Fruit fly (Drosophila melanogaster) whole organism, embryonic: ENCODE results near the gene Sf3b2.

ENCODE experiments used
- Ada2b ChIP-seq: fragments of 200-800 bp; sonication (Bioruptor generic); IDR thresholded peaks from 2 replicates; pipeline ENCODE4 v1.3.6; 2022; ENCODE audit warnings: missing biosample characterization, missing genetic modification characterization
- Bgb ChIP-seq: fragments of 200-800 bp; sonication (Bioruptor generic); IDR thresholded peaks from 2 replicates; pipeline ENCODE4 v1.3.6; 2022; ENCODE audit warnings: missing biosample characterization, missing genetic modification characterization; ENCODE audit not compliant: partially characterized antibody
- CG10321 ChIP-seq: fragments of 200-800 bp; sonication (Bioruptor generic); IDR thresholded peaks from 2 replicates; pipeline ENCODE4 v1.3.6; 2022; ENCODE audit warnings: missing biosample characterization, missing genetic modification characterization
- CG14441 ChIP-seq: fragments of 200-800 bp; sonication (Bioruptor generic); IDR thresholded peaks from 2 replicates; pipeline ENCODE4 v1.3.6; 2022; ENCODE audit warnings: missing biosample characterization, missing genetic modification characterization
- CG15073 ChIP-seq: fragments of 200-800 bp; sonication (Bioruptor generic); optimal IDR thresholded peaks from 2 replicates; lab custom pipeline; 2016; ENCODE audit warnings: missing biosample characterization, missing genetic modification characterization
- CG18619 ChIP-seq: fragments of 200-800 bp; sonication (Bioruptor generic); optimal IDR thresholded peaks from 3 replicates; lab custom pipeline; 2017; ENCODE audit warnings: missing biosample characterization, mild to moderate bottlenecking, missing genetic modification characterization
- CG32532 ChIP-seq: fragments of 200-800 bp; sonication (Bioruptor generic); IDR thresholded peaks from 2 replicates; pipeline ENCODE4 v1.3.6; 2022; ENCODE audit warnings: missing biosample characterization, missing genetic modification characterization
- CG32767 ChIP-seq: fragments of 200-800 bp; sonication (Bioruptor generic); IDR thresholded peaks from 2 replicates; pipeline ENCODE4 v1.3.6; 2022; ENCODE audit warnings: missing biosample characterization, missing genetic modification characterization
- CG5180 ChIP-seq: fragments of 200-800 bp; sonication (Bioruptor generic); optimal IDR thresholded peaks from 3 replicates; lab custom pipeline; 2017; ENCODE audit warnings: missing biosample characterization, missing genetic modification characterization, mild to moderate bottlenecking, moderate library complexity, missing genetic modification reagents
- CG6272 ChIP-seq: fragments of 200-800 bp; sonication (Bioruptor generic); IDR thresholded peaks from 2 replicates; pipeline ENCODE4 v1.3.6; 2022; ENCODE audit warnings: missing biosample characterization, missing genetic modification characterization
- CG7987 ChIP-seq: fragments of 200-800 bp; sonication (Bioruptor generic); optimal IDR thresholded peaks from 2 replicates; lab custom pipeline; 2018; ENCODE audit warnings: missing biosample characterization, mild to moderate bottlenecking, missing genetic modification characterization, moderate library complexity
- CG8924 ChIP-seq: fragments of 200-800 bp; optimal IDR thresholded peaks from 3 replicates; lab custom pipeline; 2019; ENCODE audit warnings: missing biosample characterization, mild to moderate bottlenecking, missing genetic modification characterization, moderate library complexity
- Camta ChIP-seq: fragments of 200-800 bp; sonication (Bioruptor generic); optimal IDR thresholded peaks from 2 replicates; lab custom pipeline; 2016; ENCODE audit warnings: missing biosample characterization, missing genetic modification characterization
- Dek ChIP-seq: fragments of 200-800 bp; sonication (Bioruptor generic); optimal IDR thresholded peaks from 3 replicates; lab custom pipeline; 2019; ENCODE audit warnings: missing biosample characterization, mild to moderate bottlenecking, missing genetic modification characterization, moderate library complexity
- Dfd ChIP-seq, 2 experiments: fragments of >200 bp; optimal IDR thresholded peaks; 2 replicates each; lab custom pipeline; 2017; ENCODE audit warnings: missing biosample characterization in 2 of 2, missing genetic modification characterization in 2 of 2
- E2f2 ChIP-seq: fragments of 200-800 bp; sonication (Bioruptor generic); IDR thresholded peaks from 2 replicates; pipeline ENCODE4 v1.3.6; 2022; ENCODE audit warnings: missing biosample characterization, missing genetic modification characterization
- Eip74EF ChIP-seq, 2 experiments: fragments of 200-800 bp in 1 of 2; fragments of >200 bp in 1 of 2; sonication (Bioruptor generic) in 1 of 2; optimal IDR thresholded peaks; 2 replicates each; lab custom pipeline; 2017 to 2019; ENCODE audit warnings: missing biosample characterization in 2 of 2, missing genetic modification characterization in 2 of 2, mild to moderate bottlenecking in 1 of 2, moderate library complexity in 1 of 2
- GATAe ChIP-seq: fragments of 200-800 bp; sonication (Bioruptor generic); conservative IDR thresholded peaks from 2 replicates; pipeline ENCODE4 v1.3.6; 2022; ENCODE audit warnings: missing biosample characterization, missing genetic modification characterization
- HmgZ ChIP-seq: fragments of 200-800 bp; sonication (Bioruptor generic); optimal IDR thresholded peaks from 2 replicates; lab custom pipeline; 2018; ENCODE audit warnings: missing biosample characterization, mild to moderate bottlenecking, missing genetic modification characterization
- Hmr ChIP-seq: fragments of 200-800 bp; sonication (Bioruptor generic); optimal IDR thresholded peaks from 3 replicates; lab custom pipeline; 2017; ENCODE audit warnings: mild to moderate bottlenecking, missing biosample characterization, missing genetic modification reagents, missing genetic modification characterization
- PHDP ChIP-seq: fragments of 200-800 bp; sonication (Bioruptor generic); optimal IDR thresholded peaks from 3 replicates; lab custom pipeline; 2018; ENCODE audit warnings: missing biosample characterization, mild to moderate bottlenecking, missing genetic modification characterization, moderate library complexity
- Rfx ChIP-seq: fragments of 200-800 bp; sonication (Bioruptor generic); IDR thresholded peaks from 2 replicates; pipeline ENCODE4 v1.3.6; 2022; ENCODE audit warnings: missing biosample characterization, missing genetic modification characterization
- Sry-β ChIP-seq: fragments of 200-800 bp; sonication (Bioruptor generic); optimal IDR thresholded peaks from 2 replicates; lab custom pipeline; 2018; ENCODE audit warnings: missing biosample characterization, mild to moderate bottlenecking, missing genetic modification characterization, moderate library complexity
- Stat92E ChIP-seq, 3 experiments: fragments of >200 bp in 2 of 3; fragments of 200-800 bp in 1 of 3; sonication (Bioruptor generic) in 1 of 3; optimal IDR thresholded peaks; 2 replicates each; lab custom pipeline; 2017 to 2019; ENCODE audit warnings: missing biosample characterization in 3 of 3, missing genetic modification characterization in 3 of 3, mild to moderate bottlenecking in 1 of 3, moderate library complexity in 1 of 3
- Taf1 ChIP-seq: fragments of 200-800 bp; sonication (Bioruptor generic); IDR thresholded peaks from 2 replicates; pipeline ENCODE4 v1.3.6; 2022; ENCODE audit warnings: missing biosample characterization, missing genetic modification characterization
- ara ChIP-seq: fragments of 200-800 bp; sonication (Bioruptor generic); IDR thresholded peaks from 2 replicates; pipeline ENCODE4 v1.3.6; 2022; ENCODE audit warnings: missing biosample characterization, missing genetic modification characterization
- bab2 ChIP-seq: fragments of 200-800 bp; sonication (Bioruptor generic); optimal IDR thresholded peaks from 2 replicates; lab custom pipeline; 2016; ENCODE audit warnings: missing biosample characterization, missing genetic modification characterization
- crol ChIP-seq: fragments of 200-800 bp; sonication (Bioruptor generic); IDR thresholded peaks from 2 replicates; pipeline ENCODE4 v1.3.6; 2022; ENCODE audit warnings: missing biosample characterization, missing genetic modification characterization
- dan ChIP-seq: fragments of 200-800 bp; sonication (Bioruptor generic); IDR thresholded peaks from 2 replicates; pipeline ENCODE4 v1.3.6; 2022; ENCODE audit warnings: missing biosample characterization, missing genetic modification characterization
- dmrt99B ChIP-seq: fragments of 200-800 bp; sonication (Bioruptor generic); optimal IDR thresholded peaks from 2 replicates; lab custom pipeline; 2018; ENCODE audit warnings: missing biosample characterization, mild to moderate bottlenecking, missing genetic modification characterization, moderate library complexity
- eyg ChIP-seq: fragments of 200-800 bp; sonication (Bioruptor generic); optimal IDR thresholded peaks from 3 replicates; lab custom pipeline; 2016; ENCODE audit warnings: missing biosample characterization, missing genetic modification characterization
- fd96Cb ChIP-seq: fragments of 200-800 bp; sonication (Bioruptor generic); optimal IDR thresholded peaks from 2 replicates; lab custom pipeline; 2018; ENCODE audit warnings: missing biosample characterization, mild to moderate bottlenecking, missing genetic modification characterization, moderate library complexity
- ftz-f1 ChIP-seq: fragments of 200-800 bp; sonication (Bioruptor generic); optimal IDR thresholded peaks from 2 replicates; lab custom pipeline; 2016; ENCODE audit warnings: missing biosample characterization, missing genetic modification characterization
- gem ChIP-seq: fragments of 200-800 bp; sonication (Bioruptor generic); optimal IDR thresholded peaks from 2 replicates; lab custom pipeline; 2019; ENCODE audit warnings: missing biosample characterization, mild to moderate bottlenecking, missing genetic modification characterization, moderate library complexity
- lilli ChIP-seq: fragments of 200-800 bp; sonication (Bioruptor generic); optimal IDR thresholded peaks from 3 replicates; lab custom pipeline; 2016; ENCODE audit warnings: missing biosample characterization, missing genetic modification characterization
- lola ChIP-seq, 3 experiments: fragments of >200 bp in 2 of 3; fragments of 200-800 bp in 1 of 3; sonication (Bioruptor generic) in 1 of 3; optimal IDR thresholded peaks; 2 replicates each; lab custom pipeline; 2017 to 2019; ENCODE audit warnings: missing biosample characterization in 3 of 3, missing genetic modification characterization in 3 of 3, mild to moderate bottlenecking in 1 of 3, moderate library complexity in 1 of 3
- mam ChIP-seq: fragments of 200-800 bp; sonication (Bioruptor generic); optimal IDR thresholded peaks from 3 replicates; lab custom pipeline; 2016; ENCODE audit warnings: missing biosample characterization, missing genetic modification characterization
- nau ChIP-seq: fragments of 200-800 bp; sonication (Bioruptor generic); optimal IDR thresholded peaks from 3 replicates; lab custom pipeline; 2017; ENCODE audit warnings: missing biosample characterization, mild to moderate bottlenecking, missing genetic modification characterization, missing genetic modification reagents
- nerfin-1 ChIP-seq: fragments of 200-800 bp; sonication (Bioruptor generic); optimal IDR thresholded peaks from 3 replicates; lab custom pipeline; 2019; ENCODE audit warnings: missing biosample characterization, mild to moderate bottlenecking, missing genetic modification characterization, moderate library complexity
- org-1 ChIP-seq: fragments of 200-800 bp; sonication (Bioruptor generic); optimal IDR thresholded peaks from 2 replicates; lab custom pipeline; 2017; ENCODE audit warnings: missing biosample characterization, missing genetic modification characterization
- salm ChIP-seq: fragments of 200-800 bp; sonication (Bioruptor generic); optimal IDR thresholded peaks from 2 replicates; lab custom pipeline; 2018; ENCODE audit warnings: missing biosample characterization, mild to moderate bottlenecking, missing genetic modification characterization
- sens ChIP-seq: fragments of 200-800 bp; sonication (Bioruptor generic); peaks from one replicate; lab custom pipeline; 2016; ENCODE audit warnings: missing biosample characterization, missing genetic modification characterization
- stc ChIP-seq: fragments of 200-800 bp; sonication (Bioruptor generic); IDR thresholded peaks from 2 replicates; pipeline ENCODE4 v1.3.6; 2022; ENCODE audit warnings: missing biosample characterization, missing genetic modification characterization
- sug ChIP-seq: fragments of 200-800 bp; optimal IDR thresholded peaks from 2 replicates; lab custom pipeline; 2019; ENCODE audit warnings: missing biosample characterization, mild to moderate bottlenecking, missing genetic modification characterization, moderate library complexity
- tgo ChIP-seq: fragments of 200-800 bp; sonication (Bioruptor generic); IDR thresholded peaks from 3 replicates; pipeline ENCODE4 v1.3.6; 2022; ENCODE audit warnings: missing biosample characterization, missing genetic modification characterization
- wdn ChIP-seq: fragments of 200-800 bp; sonication (Bioruptor generic); IDR thresholded peaks from 2 replicates; pipeline ENCODE4 v1.3.6; 2022; ENCODE audit warnings: missing biosample characterization, missing genetic modification characterization
- yki ChIP-seq: fragments of >200 bp; optimal IDR thresholded peaks from 3 replicates; lab custom pipeline; 2018

Gene Sf3b2

DNA sequence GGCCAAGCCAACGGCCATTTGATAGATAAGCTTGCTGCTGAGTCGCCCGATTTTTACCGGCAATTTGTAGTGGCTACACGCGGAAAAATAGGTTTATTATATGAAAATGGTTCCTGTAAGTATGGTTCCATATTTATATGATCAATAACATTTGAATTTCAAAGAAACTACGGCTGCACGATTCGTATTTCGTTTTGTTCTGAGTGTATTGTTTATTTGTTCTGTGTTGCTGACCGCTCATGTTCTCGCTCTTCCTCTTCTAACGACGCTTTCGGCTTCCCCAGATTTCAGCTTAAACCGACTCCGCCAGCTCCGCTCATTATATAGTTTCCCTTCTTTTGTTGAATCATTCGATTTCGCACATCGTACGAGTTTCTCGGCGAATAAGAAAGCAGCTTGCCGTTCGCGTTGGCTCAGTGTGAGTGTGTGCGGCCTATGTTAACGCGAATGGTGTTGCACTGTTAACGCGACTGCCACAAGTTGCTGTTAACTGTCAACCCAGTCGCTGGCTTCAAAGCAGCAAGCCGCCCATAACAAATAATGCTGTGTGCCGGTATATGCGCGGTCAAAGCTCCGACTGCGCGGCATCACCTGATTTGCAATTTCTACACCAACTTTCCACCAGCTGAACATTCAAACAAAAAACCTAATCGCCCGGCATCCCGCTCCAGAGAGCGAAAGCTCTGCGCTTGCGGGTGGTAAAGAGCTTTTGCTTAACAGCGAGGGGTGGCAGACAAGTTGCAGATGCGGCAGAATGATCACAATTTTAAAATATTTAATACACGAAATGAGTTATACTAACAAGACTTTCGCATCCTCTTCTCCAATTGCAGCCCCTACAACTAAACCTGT is 30.0 kb upstream of the Sf3b2 start (continued):
- no peak for TF ChIP-seq dmrt99B
- TF ChIP-seq wdn (GFP tag; lab: Robert Waterston, UW) = 0 out of 2 replicates have a peak, but pooled peaks have one; percentile 36
- TF ChIP-seq ara = 0 out of 2 replicates have a peak, but pooled peaks have one; percentile 9
- peak; percentile 50 for TF ChIP-seq Taf1 (GFP tag; lab: Robert Waterston, UW)
- peak; percentile 48 for TF ChIP-seq Hmr (GFP tag; lab: Kevin White, UChicago)
- no peak for TF ChIP-seq CG14441 (GFP tag; lab: Robert Waterston, UW)
- TF ChIP-seq Dek (tag; lab: Kevin White, UChicago) = no peak
- TF ChIP-seq Rfx (GFP tag; lab: Robert Waterston, UW) = peak; percentile 80
- TF ChIP-seq tgo (GFP tag; lab: Robert Waterston, UW) = no peak
- no peak for TF ChIP-seq yki (lab: Kevin White, UChicago)
- no peak; the same call in 1 of the 2 replicates for TF ChIP-seq CG32767 (GFP tag; lab: Robert Waterston, UW)
- TF ChIP-seq Dfd (GFP tag; optimal IDR thresholded peaks at IDR 0.05; lab: Kevin White, UChicago) = no peak
- TF ChIP-seq Ada2b (GFP tag; lab: Robert Waterston, UW) = peak; percentile 31; the same call in 1 of the 2 replicates
- TF ChIP-seq Stat92E (GFP tag; optimal IDR thresholded peaks at IDR 0.05; lab: Kevin White, UChicago) = no peak
- peak; percentile 43 for TF ChIP-seq eyg (GFP tag; lab: Kevin White, UChicago)
- TF ChIP-seq CG18619 (GFP tag; lab: Kevin White, UChicago) = peak; percentile 14
- peak; percentile 22 for TF ChIP-seq Camta
- no peak for TF ChIP-seq dan (GFP tag; lab: Robert Waterston, UW)
- TF ChIP-seq gem (tag; lab: Kevin White, UChicago) = no peak
- no peak for TF ChIP-seq bab2
- TF ChIP-seq E2f2 (GFP tag; lab: Robert Waterston, UW) = peak; percentile 43; the same call in 1 of the 2 replicates
- TF ChIP-seq salm (tag; lab: Kevin White, UChicago) = no peak
- 0 out of 2 replicates have a peak, but pooled peaks have one; percentile 22 for TF ChIP-seq CG6272 (GFP tag; lab: Robert Waterston, UW)
- no peak for TF ChIP-seq fd96Cb (tag; lab: Kevin White, UChicago)
- no peak for TF ChIP-seq Sry-β

DNA sequence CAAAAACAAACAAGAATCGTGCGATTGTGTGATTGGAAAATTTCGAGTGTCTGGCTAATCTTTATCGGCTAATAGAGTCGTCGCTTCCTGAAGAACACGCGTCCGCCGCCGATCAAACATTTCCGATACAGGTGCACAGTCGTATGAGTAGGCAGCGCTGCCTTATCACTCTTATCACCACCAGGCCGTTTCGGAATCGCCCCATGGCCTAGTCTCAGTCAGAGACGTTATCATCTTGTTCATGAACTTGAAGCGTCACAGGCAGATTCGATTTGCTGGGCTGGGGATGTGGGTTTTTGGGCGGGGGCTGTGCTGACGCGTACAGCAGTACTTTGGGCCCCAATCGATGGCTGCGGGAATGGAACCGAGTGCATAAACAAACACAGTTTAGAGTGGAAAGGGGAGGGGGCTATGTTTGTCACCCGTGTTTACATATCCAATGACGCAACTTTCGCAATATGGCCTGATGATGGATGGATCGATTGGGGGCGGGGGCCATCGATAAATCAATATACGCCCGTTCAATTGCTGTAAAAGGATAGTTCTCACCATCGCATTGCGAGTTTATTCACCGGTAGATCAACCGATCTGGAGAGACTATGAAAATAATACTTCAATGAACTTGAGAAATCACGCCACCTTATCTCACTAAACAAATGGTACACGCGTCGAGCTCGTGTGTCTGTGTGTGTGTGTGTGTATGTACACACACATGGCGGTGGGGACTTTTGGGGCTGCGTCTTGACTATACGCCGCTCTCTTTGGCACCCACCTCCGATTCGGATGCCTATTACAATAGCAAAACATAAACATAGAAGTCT is 29.2 kb upstream of the Sf3b2 start:
- TF ChIP-seq nerfin-1 = no peak
- no peak for TF ChIP-seq lilli
- TF ChIP-seq ftz-f1 = peak; percentile 78
- TF ChIP-seq Eip74EF (GFP tag; optimal IDR thresholded peaks at IDR 0.05; lab: Kevin White, UChicago) = peak in 1 of 2 experiments; percentile 50
- TF ChIP-seq stc (GFP tag; lab: Robert Waterston, UW) = 0 out of 2 replicates have a peak, but pooled peaks have one; percentile 10
- peak; percentile 40 for TF ChIP-seq HmgZ
- TF ChIP-seq mam (GFP tag; lab: Kevin White, UChicago) = no peak
- peak; percentile 15 for TF ChIP-seq CG5180 (GFP tag; lab: Kevin White, UChicago)
- TF ChIP-seq org-1 (GFP tag; lab: Kevin White, UChicago) = peak; percentile 2
- TF ChIP-seq GATAe (GFP tag; lab: Robert Waterston, UW) = peak; percentile 71
- peak; percentile 41; the same call in 1 of the 2 replicates for TF ChIP-seq crol (GFP tag; lab: Robert Waterston, UW)
- TF ChIP-seq PHDP (tag; lab: Kevin White, UChicago) = no peak
- no peak for TF ChIP-seq Bgb (GFP tag; lab: Robert Waterston, UW)
- TF ChIP-seq CG15073 (GFP tag; lab: Kevin White, UChicago) = no peak
- TF ChIP-seq sug (tag; lab: Kevin White, UChicago) = peak; percentile 93
- no peak for TF ChIP-seq CG32532
- TF ChIP-seq CG8924 (tag; lab: Kevin White, UChicago) = no peak
- TF ChIP-seq Dek (tag; lab: Kevin White, UChicago) = peak; percentile 16
- peak; percentile 69 for TF ChIP-seq sens
- no peak for TF ChIP-seq nau
- no peak for TF ChIP-seq CG10321 (GFP tag; lab: Robert Waterston, UW)
- TF ChIP-seq CG7987 (GFP tag; lab: Kevin White, UChicago) = peak; percentile 97
- no peak for TF ChIP-seq lola (GFP tag; optimal IDR thresholded peaks at IDR 0.05; lab: Kevin White, UChicago)
